Worm (Caenorhabditis elegans): ENCODE measurements around the gene F49F1.12.

ce11 chrIV:4173789-4174188 lies 30.9 kb upstream of the F49F1.12 start, which contains the start of gene rnp-3:
- TF ChIP-seq snpc-4 (tag; optimal IDR thresholded peaks at IDR 0.05) (no peak), nhr-77 (tag; optimal IDR thresholded peaks at IDR 0.05) (no peak), egl-27 (tag; optimal IDR thresholded peaks at IDR 0.05) (no peak), R02D3.7 (tag; optimal IDR thresholded peaks at IDR 0.05) (no peak), elt-3 (tag; optimal IDR thresholded peaks at IDR 0.05) (no peak), lin-15B (tag; optimal IDR thresholded peaks at IDR 0.05) (no peak), nhr-43 (tag; optimal IDR thresholded peaks at IDR 0.05; ENCODE audit: poor library complexity, severe bottlenecking) (no peak)

All from whole organism, L3 larva.